Fruit fly (Drosophila melanogaster) whole organism, adult: ENCODE data around the gene dsh.

Source experiments
- CG11617 ChIP-seq: fragments of 200-800 bp; sonication (Bioruptor generic); optimal IDR thresholded peaks from 2 replicates; lab custom pipeline; 2017; ENCODE audit warnings: mild to moderate bottlenecking, missing biosample characterization, missing genetic modification reagents, missing genetic modification characterization
- CG12768 ChIP-seq: fragments of 200-800 bp; sonication (Bioruptor generic); optimal IDR thresholded peaks from 2 replicates; lab custom pipeline; 2017; ENCODE audit warnings: missing biosample characterization, missing genetic modification characterization, mild to moderate bottlenecking, moderate library complexity, missing genetic modification reagents
- CG14711 ChIP-seq: fragments of 200-800 bp; sonication (Bioruptor generic); optimal IDR thresholded peaks from 2 replicates; lab custom pipeline; 2018; ENCODE audit warnings: missing biosample characterization, mild to moderate bottlenecking, missing genetic modification characterization, moderate library complexity
- CG1620 ChIP-seq: fragments of 200-800 bp; sonication (Bioruptor generic); optimal IDR thresholded peaks from 2 replicates; lab custom pipeline; 2016; ENCODE audit warnings: missing biosample characterization, missing genetic modification characterization
- CG33017 ChIP-seq: fragments of 200-800 bp; sonication (Bioruptor generic); optimal IDR thresholded peaks from 2 replicates; lab custom pipeline; 2018; ENCODE audit warnings: missing biosample characterization, mild to moderate bottlenecking, missing genetic modification characterization, moderate library complexity
- CG5204 ChIP-seq: fragments of 200-800 bp; sonication (Bioruptor generic); optimal IDR thresholded peaks from 2 replicates; lab custom pipeline; 2016; ENCODE audit warnings: missing biosample characterization, missing genetic modification characterization
- CG7045 ChIP-seq: fragments of 200-800 bp; sonication (Bioruptor generic); optimal IDR thresholded peaks from 2 replicates; lab custom pipeline; 2017; ENCODE audit warnings: missing biosample characterization, mild to moderate bottlenecking, missing genetic modification characterization
- CG7101 ChIP-seq: fragments of 200-800 bp; sonication (Bioruptor generic); optimal IDR thresholded peaks from 2 replicates; lab custom pipeline; 2018; ENCODE audit warnings: missing biosample characterization, mild to moderate bottlenecking, missing genetic modification characterization, moderate library complexity
- Clk ChIP-seq: fragments of 200-800 bp; sonication (Bioruptor generic); optimal IDR thresholded peaks from 2 replicates; lab custom pipeline; 2017; ENCODE audit warnings: missing biosample characterization, missing genetic modification characterization
- Crg-1 ChIP-seq: fragments of 200-800 bp; sonication (Bioruptor generic); optimal IDR thresholded peaks from 2 replicates; lab custom pipeline; 2016; ENCODE audit warnings: missing biosample characterization, missing genetic modification characterization
- Hr96 ChIP-seq: fragments of 200-800 bp; sonication (Bioruptor generic); optimal IDR thresholded peaks from 2 replicates; lab custom pipeline; 2016; ENCODE audit warnings: missing biosample characterization, missing genetic modification characterization
- Mnt ChIP-seq: fragments of 200-800 bp; sonication (Bioruptor generic); optimal IDR thresholded peaks from 2 replicates; lab custom pipeline; 2016; ENCODE audit warnings: missing biosample characterization, mild to moderate bottlenecking, missing genetic modification characterization
- bab1 ChIP-seq: fragments of 200-800 bp; sonication (Bioruptor generic); optimal IDR thresholded peaks from 3 replicates; lab custom pipeline; 2019; ENCODE audit warnings: missing biosample characterization, mild to moderate bottlenecking, missing genetic modification characterization, moderate library complexity
- cic ChIP-seq: fragments of 200-800 bp; sonication (Bioruptor generic); optimal IDR thresholded peaks from 2 replicates; lab custom pipeline; 2017; ENCODE audit warnings: missing biosample characterization, mild to moderate bottlenecking, missing genetic modification characterization, moderate library complexity
- cnc ChIP-seq, 2 experiments: fragments of >200 bp; optimal IDR thresholded peaks; 2 replicates each; lab custom pipeline; 2017
- kay ChIP-seq: fragments of 200-800 bp; sonication (Bioruptor generic); peaks from one replicate; lab custom pipeline; 2016; ENCODE audit warnings: missing biosample characterization, missing genetic modification characterization, borderline replicate concordance
- ovo ChIP-seq: fragments of 200-800 bp; sonication (Bioruptor generic); optimal IDR thresholded peaks from 2 replicates; lab custom pipeline; 2016; ENCODE audit warnings: missing biosample characterization, missing genetic modification characterization
- pad ChIP-seq: fragments of 200-800 bp; sonication (Bioruptor generic); optimal IDR thresholded peaks from 3 replicates; lab custom pipeline; 2017; ENCODE audit warnings: missing biosample characterization, missing genetic modification characterization, mild to moderate bottlenecking, moderate library complexity, missing genetic modification reagents
- tj ChIP-seq: fragments of 200-800 bp; sonication (Bioruptor generic); optimal IDR thresholded peaks from 3 replicates; lab custom pipeline; 2017; ENCODE audit warnings: missing biosample characterization, mild to moderate bottlenecking, missing genetic modification characterization, moderate library complexity
- toe ChIP-seq: fragments of 200-800 bp; sonication (Bioruptor generic); optimal IDR thresholded peaks from 2 replicates; lab custom pipeline; 2016; ENCODE audit warnings: missing biosample characterization, missing genetic modification characterization

dsh gene

DNA sequence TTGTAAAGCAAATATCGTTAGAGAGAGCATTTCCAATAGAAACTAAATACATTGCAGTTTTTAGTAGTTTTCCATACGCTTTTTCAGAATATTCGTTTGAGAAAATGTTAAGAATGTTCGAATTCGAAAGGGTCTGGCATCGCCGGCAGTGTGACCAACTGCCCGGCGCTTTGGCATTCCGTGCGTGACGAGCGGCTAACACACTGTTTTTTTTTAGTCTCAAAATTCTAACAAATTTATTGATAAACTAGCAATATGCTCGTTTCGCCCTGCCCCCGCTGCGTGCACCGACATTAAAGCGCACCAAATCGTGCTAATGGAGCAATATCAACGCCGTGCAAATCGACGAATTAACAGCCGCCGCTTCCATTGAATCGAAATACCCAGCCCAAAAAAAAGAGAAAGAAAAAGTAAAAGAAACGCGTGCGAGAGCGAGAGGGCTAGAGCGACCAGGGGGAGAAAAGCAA, at the start of gene dsh:
Gene dsh (plus strand): TSS at position 174 of the 467 bp plus-strand sequence.
- TF ChIP-seq cic (GFP tag; lab: Kevin White, UChicago) (no peak), Hr96 (no peak), ovo (no peak), CG7045 (GFP tag; lab: Kevin White, UChicago) (no peak), CG1620 (no peak), bab1 (GFP tag; lab: Kevin White, UChicago) (peak; percentile 62), CG7101 (tag; lab: Kevin White, UChicago) (peak; percentile 35), Clk (GFP tag; lab: Kevin White, UChicago) (no peak), pad (GFP tag; lab: Kevin White, UChicago) (peak; percentile 5), CG5204 (GFP tag; lab: Kevin White, UChicago) (no peak), Crg-1 (peak; percentile 7), kay (GFP tag; lab: Kevin White, UChicago) (no peak), CG33017 (tag; lab: Kevin White, UChicago) (no peak), cnc (optimal IDR thresholded peaks at IDR 0.05; lab: Kevin White, UChicago) (no peak), tj (GFP tag; lab: Kevin White, UChicago) (no peak), CG12768 (GFP tag; lab: Kevin White, UChicago) (no peak), toe (no peak), CG14711 (peak; percentile 39), Mnt (GFP tag; lab: Kevin White, UChicago) (peak; percentile 43), CG11617 (GFP tag; lab: Kevin White, UChicago) (peak; percentile 29)

DNA sequence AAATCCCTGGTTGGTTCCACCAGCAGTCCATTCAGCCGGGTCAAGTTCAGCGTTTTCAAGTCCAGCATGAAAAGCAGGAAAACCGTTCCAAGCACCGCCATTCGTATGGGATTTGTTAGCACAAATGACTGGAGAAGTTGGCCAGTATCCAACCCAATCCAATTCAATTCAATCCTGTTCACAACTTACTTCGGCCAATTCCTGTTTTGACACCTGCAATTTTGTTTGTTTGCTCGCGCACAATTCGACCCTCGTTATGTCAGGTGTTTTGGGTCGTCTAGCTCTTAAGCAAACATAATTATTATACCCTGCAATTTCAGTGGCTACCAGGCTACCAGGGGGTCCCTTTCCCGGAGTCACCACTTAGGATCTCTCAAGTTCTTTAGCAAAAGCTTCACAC, 44.6 kb upstream of the dsh start, which contains the start of gene Ir10a:
Gene Ir10a (minus strand): TSS at position 101 of the 400 bp plus-strand sequence.
- TF ChIP-seq CG1620 (no peak), CG7101 (tag; lab: Kevin White, UChicago) (no peak), CG11617 (GFP tag; lab: Kevin White, UChicago) (no peak), toe (no peak), Crg-1 (no peak), CG5204 (GFP tag; lab: Kevin White, UChicago) (no peak), bab1 (GFP tag; lab: Kevin White, UChicago) (no peak), CG12768 (GFP tag; lab: Kevin White, UChicago) (no peak), Mnt (GFP tag; lab: Kevin White, UChicago) (no peak), kay (GFP tag; lab: Kevin White, UChicago) (no peak), pad (GFP tag; lab: Kevin White, UChicago) (no peak)

DNA sequence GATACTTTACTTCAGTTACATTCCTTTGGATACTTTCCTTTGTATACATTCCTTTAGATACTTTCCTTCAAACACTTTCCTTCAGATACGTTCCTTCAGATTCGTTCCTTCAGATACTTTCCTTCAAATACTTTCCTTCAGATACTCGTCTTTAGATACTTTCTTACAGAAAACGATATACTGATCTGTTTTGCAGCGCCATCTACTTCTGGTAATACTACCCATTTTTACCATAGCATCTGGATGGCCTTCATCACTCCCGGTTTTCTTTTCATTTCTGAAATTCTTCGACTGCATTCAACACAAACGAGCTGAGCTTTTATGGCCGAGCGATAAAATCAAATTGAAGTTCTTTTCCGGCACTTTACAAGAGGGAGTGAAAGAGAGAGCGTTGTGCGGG, 35.8 kb upstream of the dsh start:
- TF ChIP-seq CG11617 (GFP tag; lab: Kevin White, UChicago), result no peak
- TF ChIP-seq ovo, result no peak
- no peak for TF ChIP-seq toe
- no peak for TF ChIP-seq CG1620
- TF ChIP-seq kay (GFP tag; lab: Kevin White, UChicago), result no peak
- TF ChIP-seq tj (GFP tag; lab: Kevin White, UChicago), result no peak
- no peak for TF ChIP-seq CG5204 (GFP tag; lab: Kevin White, UChicago)
- TF ChIP-seq Clk (GFP tag; lab: Kevin White, UChicago), result no peak
- no peak for TF ChIP-seq Crg-1
- no peak for TF ChIP-seq CG7101 (tag; lab: Kevin White, UChicago)
- TF ChIP-seq bab1 (GFP tag; lab: Kevin White, UChicago), result no peak
- TF ChIP-seq cnc (optimal IDR thresholded peaks at IDR 0.05; lab: Kevin White, UChicago), result no peak
- no peak for TF ChIP-seq CG12768 (GFP tag; lab: Kevin White, UChicago)
- TF ChIP-seq cic (GFP tag; lab: Kevin White, UChicago), result no peak
- no peak for TF ChIP-seq pad (GFP tag; lab: Kevin White, UChicago)

DNA sequence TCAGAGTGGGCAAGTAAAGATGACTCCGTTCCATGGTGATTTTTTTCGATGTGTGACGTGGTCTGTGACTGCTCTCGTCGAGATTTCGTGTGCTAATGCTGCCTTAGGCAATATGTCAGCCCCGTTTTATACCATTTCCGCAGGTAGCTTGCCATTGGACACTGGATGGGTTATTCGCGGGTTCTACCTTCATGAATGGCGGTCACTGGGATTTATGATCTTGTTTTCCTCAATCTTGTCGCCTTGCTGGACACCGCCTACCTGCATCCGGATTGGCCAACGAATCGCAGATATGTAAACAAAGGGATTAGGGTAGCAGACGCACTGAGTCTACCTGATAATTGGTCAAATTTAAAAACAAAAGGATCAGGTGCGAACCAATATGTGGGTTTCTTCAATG, 33.4 kb upstream of the dsh start, which contains the start of gene sisA:
Gene sisA (minus strand): TSS at position 101 of the 400 bp plus-strand sequence.
- TF ChIP-seq toe (no peak), CG7101 (tag; lab: Kevin White, UChicago) (no peak), CG1620 (no peak), bab1 (GFP tag; lab: Kevin White, UChicago) (no peak), pad (GFP tag; lab: Kevin White, UChicago) (no peak), CG12768 (GFP tag; lab: Kevin White, UChicago) (no peak), kay (GFP tag; lab: Kevin White, UChicago) (no peak), CG5204 (GFP tag; lab: Kevin White, UChicago) (no peak)

DNA sequence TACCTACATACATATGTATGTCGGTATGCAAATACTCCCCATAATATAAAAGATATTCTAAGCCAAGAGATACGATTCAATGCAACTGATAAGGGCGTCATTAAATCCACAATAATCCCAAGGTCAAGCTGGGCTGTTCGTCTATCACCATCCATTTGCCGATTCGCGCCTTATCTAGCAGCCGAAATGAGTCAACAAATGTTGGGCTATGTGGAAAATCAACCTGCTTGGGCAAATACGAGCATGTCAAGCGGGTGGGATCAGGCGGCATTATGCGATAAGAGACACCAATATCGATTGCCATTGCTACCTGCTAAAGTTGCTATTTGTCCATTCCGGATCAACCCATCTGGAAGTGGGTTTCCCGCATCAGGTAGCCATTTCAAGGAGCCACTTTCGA, 33.0 kb upstream of the dsh start:
- TF ChIP-seq CG14711, result no peak
- no peak for TF ChIP-seq Clk (GFP tag; lab: Kevin White, UChicago)
- TF ChIP-seq Hr96, result no peak
- TF ChIP-seq CG33017 (tag; lab: Kevin White, UChicago), result no peak
- no peak for TF ChIP-seq bab1 (GFP tag; lab: Kevin White, UChicago)
- TF ChIP-seq CG12768 (GFP tag; lab: Kevin White, UChicago), result no peak
- TF ChIP-seq kay (GFP tag; lab: Kevin White, UChicago), result no peak
- no peak for TF ChIP-seq CG5204 (GFP tag; lab: Kevin White, UChicago)
- TF ChIP-seq tj (GFP tag; lab: Kevin White, UChicago), result no peak
- no peak for TF ChIP-seq CG7045 (GFP tag; lab: Kevin White, UChicago)
- no peak for TF ChIP-seq CG7101 (tag; lab: Kevin White, UChicago)
- no peak for TF ChIP-seq CG1620
- TF ChIP-seq ovo, result no peak
- TF ChIP-seq CG11617 (GFP tag; lab: Kevin White, UChicago), result no peak
- TF ChIP-seq cic (GFP tag; lab: Kevin White, UChicago), result no peak
- no peak for TF ChIP-seq toe
- no peak for TF ChIP-seq cnc (optimal IDR thresholded peaks at IDR 0.05; lab: Kevin White, UChicago)
- TF ChIP-seq Crg-1, result no peak
- TF ChIP-seq Mnt (GFP tag; lab: Kevin White, UChicago), result no peak
- no peak for TF ChIP-seq pad (GFP tag; lab: Kevin White, UChicago)
